Worm (Caenorhabditis elegans) whole organism, young adult: ENCODE measurements around the gene Y50E8A.1.

ENCODE experiments used
- B0261.1 ChIP-seq: sonication (generic microtip); optimal IDR thresholded peaks from 2 replicates; lab custom pipeline; 2016; ENCODE audit warnings: mild to moderate bottlenecking, missing genetic modification characterization, moderate library complexity, missing compliant biosample characterization
- B0336.3 ChIP-seq: fragments of 200-800 bp; sonication (Bioruptor generic); IDR thresholded peaks from 2 replicates; pipeline ENCODE4 v1.3.6; 2022; ENCODE audit warnings: missing genetic modification characterization, missing compliant biosample characterization
- C17E4.6 ChIP-seq: fragments of 200-800 bp; sonication (Bioruptor generic); IDR thresholded peaks from 2 replicates; pipeline ENCODE4 v1.3.6; 2022; ENCODE audit warnings: missing genetic modification reagents, missing genetic modification characterization, missing compliant biosample characterization
- F10E7.11 ChIP-seq: sonication (generic microtip); optimal IDR thresholded peaks from 2 replicates; lab custom pipeline; 2017; ENCODE audit warnings: mild to moderate bottlenecking, missing genetic modification characterization, moderate library complexity, missing compliant biosample characterization
- F37B4.10 ChIP-seq: fragments of 200-800 bp; sonication (Bioruptor generic); IDR thresholded peaks from 2 replicates; pipeline ENCODE4 v1.3.6; 2022; ENCODE audit warnings: missing genetic modification characterization, missing compliant biosample characterization
- F52B5.7 ChIP-seq: sonication (generic microtip); optimal IDR thresholded peaks from 2 replicates; lab custom pipeline; 2016; ENCODE audit warnings: mild to moderate bottlenecking, missing genetic modification characterization, missing compliant biosample characterization
- F57C9.4 ChIP-seq: sonication (generic microtip); optimal IDR thresholded peaks from 2 replicates; lab custom pipeline; 2017; ENCODE audit warnings: mild to moderate bottlenecking, missing genetic modification characterization, missing compliant biosample characterization
- K11D2.4 ChIP-seq: fragments of 200-800 bp; sonication (Bioruptor generic); IDR thresholded peaks from 2 replicates; pipeline ENCODE4 v1.3.6; 2022; ENCODE audit warnings: missing genetic modification reagents, missing genetic modification characterization, missing compliant biosample characterization
- Y79H2A.3 ChIP-seq: fragments of 200-800 bp; sonication (Bioruptor generic); conservative IDR thresholded peaks from 2 replicates; pipeline ENCODE4 v1.3.6; 2022; ENCODE audit warnings: missing genetic modification reagents, missing genetic modification characterization, missing compliant biosample characterization
- Y95B8A.8 ChIP-seq: fragments of 200-800 bp; sonication (Bioruptor generic); IDR thresholded peaks from 2 replicates; pipeline ENCODE4 v1.3.6; 2022; ENCODE audit warnings: missing genetic modification reagents, missing genetic modification characterization, missing compliant biosample characterization
- akir-1 ChIP-seq: fragments of 200-800 bp; sonication (Bioruptor generic); optimal IDR thresholded peaks from 2 replicates; lab custom pipeline; 2018; ENCODE audit warnings: mild to moderate bottlenecking, missing genetic modification characterization, moderate library complexity, missing compliant biosample characterization
- ama-1 ChIP-seq, 3 experiments: fragments of 150-350 bp in 1 of 3; sonication (generic microtip) in 2 of 3; optimal IDR thresholded peaks; 2 replicates each; lab custom pipeline; 2014 to 2018; ENCODE audit warnings: missing biosample characterization in 2 of 3, missing genetic modification characterization in 2 of 3, missing genetic modification reagents in 2 of 3
- attf-3 ChIP-seq: fragments of 200-800 bp; sonication (Bioruptor generic); conservative IDR thresholded peaks from 2 replicates; pipeline ENCODE4 v1.3.6; 2022; ENCODE audit warnings: missing genetic modification reagents, missing genetic modification characterization, missing compliant biosample characterization
- cebp-1 ChIP-seq, 2 experiments: fragments of 200-800 bp in 1 of 2; sonication (Bioruptor generic) in 1 of 2; sonication (generic microtip) in 1 of 2; IDR thresholded peaks in 1 of 2; optimal IDR thresholded peaks in 1 of 2; 2 replicates each; pipeline versions ENCODE4 v1.3.6 to Lab custom; 2017 to 2022; ENCODE audit warnings: missing compliant biosample characterization in 2 of 2, missing genetic modification characterization in 2 of 2, mild to moderate bottlenecking in 1 of 2, missing genetic modification reagents in 1 of 2, moderate library complexity in 1 of 2
- cebp-2 ChIP-seq: fragments of 200-800 bp; sonication (Bioruptor generic); IDR thresholded peaks from 2 replicates; pipeline ENCODE4 v1.3.6; 2022; ENCODE audit warnings: missing genetic modification characterization, missing compliant biosample characterization
- ceh-27 ChIP-seq: fragments of 200-800 bp; sonication (Bioruptor generic); optimal IDR thresholded peaks from 2 replicates; lab custom pipeline; 2018; ENCODE audit warnings: mild to moderate bottlenecking, missing genetic modification characterization, moderate library complexity, missing compliant biosample characterization
- chd-7 ChIP-seq: sonication (generic microtip); optimal IDR thresholded peaks from 2 replicates; lab custom pipeline; 2016; ENCODE audit warnings: mild to moderate bottlenecking, missing genetic modification characterization, moderate library complexity, missing compliant biosample characterization
- egl-44 ChIP-seq: fragments of 200-800 bp; sonication (Bioruptor generic); IDR thresholded peaks from 2 replicates; pipeline ENCODE4 v1.3.6; 2022; ENCODE audit warnings: missing genetic modification reagents, missing genetic modification characterization, missing compliant biosample characterization
- ekl-4 ChIP-seq: fragments of 200-800 bp; sonication (Bioruptor generic); IDR thresholded peaks from 2 replicates; pipeline ENCODE4 v1.3.6; 2022; ENCODE audit warnings: missing genetic modification reagents, missing genetic modification characterization, missing compliant biosample characterization
- ets-4 ChIP-seq: fragments of 200-800 bp; sonication (Bioruptor generic); optimal IDR thresholded peaks from 2 replicates; lab custom pipeline; 2018; ENCODE audit warnings: mild to moderate bottlenecking, missing genetic modification characterization, missing compliant biosample characterization
- him-1 ChIP-seq: sonication (generic microtip); optimal IDR thresholded peaks from 2 replicates; lab custom pipeline; 2016; ENCODE audit warnings: missing genotype, missing genetic modification reagents, missing genetic modification characterization, missing compliant biosample characterization
- lin-26 ChIP-seq: fragments of 200-800 bp; sonication (Bioruptor generic); IDR thresholded peaks from 2 replicates; pipeline ENCODE4 v1.3.6; 2022; ENCODE audit warnings: missing genetic modification reagents, missing genetic modification characterization, missing compliant biosample characterization
- lin-40 ChIP-seq: sonication (generic microtip); optimal IDR thresholded peaks from 2 replicates; lab custom pipeline; 2016; ENCODE audit warnings: missing genetic modification characterization, mild to moderate bottlenecking, missing compliant biosample characterization, missing genotype, missing genetic modification reagents
- lir-1 ChIP-seq: fragments of 200-800 bp; sonication (Bioruptor generic); conservative IDR thresholded peaks from 2 replicates; pipeline ENCODE4 v1.3.6; 2022; ENCODE audit warnings: missing genetic modification reagents, missing genetic modification characterization, missing compliant biosample characterization
- lsl-1 ChIP-seq: fragments of 200-800 bp; sonication (Bioruptor generic); optimal IDR thresholded peaks from 2 replicates; lab custom pipeline; 2018; ENCODE audit warnings: mild to moderate bottlenecking, missing genetic modification characterization, moderate library complexity, missing compliant biosample characterization
- madf-6 ChIP-seq: fragments of 200-800 bp; sonication (Bioruptor generic); IDR thresholded peaks from 2 replicates; pipeline ENCODE4 v1.3.6; 2022; ENCODE audit warnings: missing genetic modification reagents, missing genetic modification characterization, missing compliant biosample characterization
- mcd-1 ChIP-seq: fragments of 200-800 bp; sonication (Bioruptor generic); IDR thresholded peaks from 2 replicates; pipeline ENCODE4 v1.3.6; 2022; ENCODE audit warnings: missing genetic modification reagents, missing genetic modification characterization, missing compliant biosample characterization
- mxl-1 ChIP-seq: sonication (generic microtip); optimal IDR thresholded peaks from 2 replicates; lab custom pipeline; 2016; ENCODE audit warnings: missing genetic modification characterization, missing compliant biosample characterization
- nhr-80 ChIP-seq: sonication (generic microtip); optimal IDR thresholded peaks from 2 replicates; lab custom pipeline; 2016; ENCODE audit warnings: missing genetic modification characterization, missing compliant biosample characterization
- nhr-90 ChIP-seq: sonication (generic microtip); optimal IDR thresholded peaks from 2 replicates; lab custom pipeline; 2016; ENCODE audit warnings: missing genotype, mild to moderate bottlenecking, missing genetic modification characterization, missing compliant biosample characterization
- rec-8 ChIP-seq, 2 experiments: sonication (generic microtip); optimal IDR thresholded peaks; 2 replicates each; lab custom pipeline; 2016; ENCODE audit warnings: mild to moderate bottlenecking in 2 of 2, missing genetic modification characterization in 2 of 2, missing genetic modification reagents in 2 of 2, missing genotype in 2 of 2, missing biosample characterization in 1 of 2, missing compliant biosample characterization in 1 of 2, moderate library complexity in 1 of 2
- tlf-1 ChIP-seq: fragments of 200-800 bp; sonication (Bioruptor generic); optimal IDR thresholded peaks from 2 replicates; lab custom pipeline; 2018; ENCODE audit warnings: mild to moderate bottlenecking, missing genetic modification characterization, missing compliant biosample characterization
- xnd-1 ChIP-seq: sonication (generic microtip); optimal IDR thresholded peaks from 2 replicates; lab custom pipeline; 2016; ENCODE audit warnings: missing genotype, missing genetic modification reagents, missing genetic modification characterization, missing compliant biosample characterization
- ztf-18 ChIP-seq: sonication (generic microtip); optimal IDR thresholded peaks from 2 replicates; lab custom pipeline; 2016; ENCODE audit warnings: missing genotype, mild to moderate bottlenecking, missing genetic modification characterization, missing compliant biosample characterization
- ztf-25 ChIP-seq: fragments of 200-800 bp; sonication (Bioruptor generic); IDR thresholded peaks from 2 replicates; pipeline ENCODE4 v1.3.6; 2022; ENCODE audit warnings: missing genetic modification reagents, missing genetic modification characterization, missing compliant biosample characterization

Y50E8A.1 gene

DNA sequence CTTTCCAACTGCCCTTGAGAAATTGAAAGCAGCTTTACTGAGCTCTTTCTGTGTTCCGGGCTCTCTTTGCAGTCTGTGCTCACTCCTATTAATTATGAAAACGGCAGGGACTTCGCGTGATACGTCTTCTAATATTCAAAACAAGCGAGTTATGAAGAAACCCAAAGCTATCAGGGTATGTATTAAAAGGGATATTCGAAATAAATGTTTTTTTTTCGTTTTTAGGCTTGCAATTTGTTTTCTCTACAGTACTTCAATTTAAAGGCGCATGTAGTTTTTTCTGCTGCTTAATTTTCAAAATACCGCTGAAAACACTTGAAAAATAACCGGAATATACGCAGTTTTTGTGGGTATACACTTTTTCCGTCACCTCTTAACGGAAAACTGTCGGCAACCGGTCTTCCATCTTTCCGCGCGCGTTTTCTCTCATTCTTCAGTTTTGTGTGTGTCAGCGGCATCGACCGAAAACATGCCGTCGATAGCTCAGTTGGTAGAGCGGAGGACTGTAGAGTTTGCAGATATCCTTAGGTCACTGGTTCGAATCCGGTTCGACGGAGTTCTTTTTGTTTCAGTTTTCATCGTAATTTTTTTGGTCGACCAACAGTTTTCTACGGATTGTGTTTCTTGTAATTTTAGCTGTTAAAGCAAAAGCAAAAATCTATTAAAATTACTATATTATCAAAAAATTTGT lies 37.5 kb upstream of the Y50E8A.1 start, which contains the start of gene gasr-8 (continued):
- no peak for TF ChIP-seq F57C9.4 (tag; lab: Kevin White, UChicago)
- TF ChIP-seq attf-3: no peak
- no peak for TF ChIP-seq lir-1 (GFP tag; lab: Robert Waterston, UW)
- peak; percentile 42 for TF ChIP-seq him-1 (tag; lab: Kevin White, UChicago)
- no peak for TF ChIP-seq cebp-2
- TF ChIP-seq K11D2.4: no peak
- TF ChIP-seq lsl-1: peak; percentile 73
- no peak for TF ChIP-seq F37B4.10
- no peak for TF ChIP-seq ztf-25 (GFP tag; lab: Robert Waterston, UW)
- TF ChIP-seq Y79H2A.3: no peak
- no peak for TF ChIP-seq B0336.3 (GFP tag; lab: Robert Waterston, UW)
- TF ChIP-seq akir-1 (GFP tag; lab: Kevin White, UChicago): no peak
- no peak for TF ChIP-seq egl-44
- peak; percentile 23 for TF ChIP-seq ztf-18 (tag; lab: Kevin White, UChicago)
- peak; percentile 23; the same call in 1 of the 2 replicates for TF ChIP-seq ekl-4
- no peak for TF ChIP-seq tlf-1 (GFP tag; lab: Kevin White, UChicago)
- TF ChIP-seq F10E7.11 (tag; lab: Kevin White, UChicago): no peak
- no peak for TF ChIP-seq lin-40 (tag; lab: Kevin White, UChicago)
- TF ChIP-seq nhr-80 (tag; lab: Kevin White, UChicago): no peak
- TF ChIP-seq lin-26 (GFP tag; lab: Robert Waterston, UW): peak; percentile 80
- no peak for TF ChIP-seq chd-7 (tag; lab: Kevin White, UChicago)
- peak; percentile 64 for TF ChIP-seq xnd-1
- TF ChIP-seq ama-1 (optimal IDR thresholded peaks at IDR 0.05; lab: Kevin White, UChicago): no peak
- peak in 1 of 2 experiments; percentile 51 for TF ChIP-seq ama-1 (GFP tag; optimal IDR thresholded peaks at IDR 0.05; lab: Kevin White, UChicago)
- peak; percentile 32 for TF ChIP-seq nhr-90 (tag; lab: Kevin White, UChicago)
- peak; percentile 15; the same call in 1 of the 2 replicates for TF ChIP-seq mcd-1
- TF ChIP-seq mxl-1 (tag; lab: Kevin White, UChicago): no peak
- peak; percentile 1 to 50 for TF ChIP-seq rec-8 (tag; optimal IDR thresholded peaks at IDR 0.05; lab: Kevin White, UChicago)
- no peak for TF ChIP-seq ets-4 (GFP tag; lab: Kevin White, UChicago)
- TF ChIP-seq B0261.1 (tag; lab: Kevin White, UChicago): peak; percentile 85
- no peak for TF ChIP-seq Y95B8A.8 (GFP tag; lab: Robert Waterston, UW)
- no peak for TF ChIP-seq F52B5.7 (tag; lab: Kevin White, UChicago)
- peak; percentile 66 for TF ChIP-seq madf-6 (GFP tag; lab: Robert Waterston, UW)
- no peak for TF ChIP-seq ceh-27 (GFP tag; lab: Kevin White, UChicago)

DNA sequence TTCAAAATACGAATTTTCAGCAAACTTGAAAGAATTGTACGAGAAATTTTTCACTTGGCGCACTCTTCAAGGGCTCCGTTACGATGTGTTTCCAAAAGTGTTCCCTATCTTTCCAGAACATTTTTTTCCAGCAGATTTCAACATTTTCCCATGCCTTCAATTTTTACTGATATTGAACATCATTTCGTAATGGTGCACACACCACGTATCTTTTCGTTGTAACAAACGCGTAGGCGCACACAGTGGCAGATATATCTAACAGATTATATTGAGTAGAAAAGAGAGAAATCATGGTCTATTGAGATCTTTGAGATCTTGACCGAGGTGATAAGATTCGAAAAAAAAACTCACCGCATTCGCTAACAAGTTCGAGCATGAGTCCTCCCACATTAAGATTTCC lies 31.0 kb upstream of the Y50E8A.1 start:
- TF ChIP-seq cebp-1 (GFP tag; IDR thresholded peaks at IDR 0.05; lab: Robert Waterston, UW) (no peak), cebp-1 (tag; optimal IDR thresholded peaks at IDR 0.05; lab: Kevin White, UChicago) (peak; percentile 57), cebp-2 (no peak), C17E4.6 (GFP tag; lab: Robert Waterston, UW) (no peak)
